Fruit fly (Drosophila melanogaster) whole organism, embryonic: Measurements from ENCODE around the gene mus301.
A peak's percentile ranks its signal among the peaks of the same experiment; 100 is the strongest.

ENCODE experiments used
- Atf-2 ChIP-seq: fragments of 200-800 bp; sonication (Bioruptor generic); optimal IDR thresholded peaks from 2 replicates; lab custom pipeline; 2016; ENCODE audit warnings: missing biosample characterization, missing genetic modification characterization
- Awh ChIP-seq: fragments of 200-800 bp; sonication (Bioruptor generic); IDR thresholded peaks from 2 replicates; pipeline ENCODE4, ENCODE4 v1.3.6; 2022; ENCODE audit warnings: missing biosample characterization, missing genetic modification characterization
- CG10267 ChIP-seq: fragments of 200-800 bp; sonication (Bioruptor generic); optimal IDR thresholded peaks from 2 replicates; lab custom pipeline; 2018; ENCODE audit warnings: missing biosample characterization, mild to moderate bottlenecking, missing genetic modification characterization, moderate library complexity
- CG10543 ChIP-seq: fragments of 200-800 bp; sonication (Bioruptor generic); optimal IDR thresholded peaks from 3 replicates; lab custom pipeline; 2017; ENCODE audit warnings: missing biosample characterization, mild to moderate bottlenecking, missing genetic modification characterization, moderate library complexity
- CG11504 ChIP-seq: fragments of 200-800 bp; sonication (Bioruptor generic); optimal IDR thresholded peaks from 3 replicates; lab custom pipeline; 2019; ENCODE audit warnings: missing biosample characterization, mild to moderate bottlenecking, missing genetic modification characterization, moderate library complexity
- CG14441 ChIP-seq: fragments of 200-800 bp; sonication (Bioruptor generic); IDR thresholded peaks from 2 replicates; pipeline ENCODE4 v1.3.6; 2022; ENCODE audit warnings: missing biosample characterization, missing genetic modification characterization
- CG14860 ChIP-seq: fragments of 200-800 bp; sonication (Bioruptor generic); IDR thresholded peaks from 3 replicates; pipeline ENCODE4 v1.3.6; 2022; ENCODE audit warnings: missing biosample characterization, missing genetic modification characterization; ENCODE audit not compliant: partially characterized antibody
- CG1647 ChIP-seq: fragments of 200-800 bp; sonication (Bioruptor generic); optimal IDR thresholded peaks from 3 replicates; lab custom pipeline; 2016; ENCODE audit warnings: missing biosample characterization, missing genetic modification characterization
- CG17328 ChIP-seq: fragments of 200-800 bp; sonication (Bioruptor generic); IDR thresholded peaks from 2 replicates; pipeline ENCODE4 v1.3.6; 2022; ENCODE audit warnings: missing biosample characterization, missing genetic modification characterization
- CG17612 ChIP-seq: fragments of 200-800 bp; sonication (Bioruptor generic); IDR thresholded peaks from 2 replicates; pipeline ENCODE4 v1.3.6; 2022; ENCODE audit warnings: missing biosample characterization, missing genetic modification characterization
- CG4617 ChIP-seq: fragments of 200-800 bp; sonication (Bioruptor generic); optimal IDR thresholded peaks from 3 replicates; lab custom pipeline; 2016; ENCODE audit warnings: missing biosample characterization, missing genetic modification characterization, borderline replicate concordance
- CG4707 ChIP-seq: fragments of 200-800 bp; sonication (Bioruptor generic); optimal IDR thresholded peaks from 2 replicates; lab custom pipeline; 2018; ENCODE audit warnings: missing biosample characterization, mild to moderate bottlenecking, missing genetic modification characterization, moderate library complexity
- CG6272 ChIP-seq: fragments of 200-800 bp; sonication (Bioruptor generic); IDR thresholded peaks from 2 replicates; pipeline ENCODE4 v1.3.6; 2022; ENCODE audit warnings: missing biosample characterization, missing genetic modification characterization
- CG6689 ChIP-seq: fragments of 200-800 bp; sonication (Bioruptor generic); IDR thresholded peaks from 2 replicates; pipeline ENCODE4 v1.3.6; 2022; ENCODE audit warnings: missing biosample characterization, missing genetic modification characterization
- CG7839 ChIP-seq: fragments of 200-800 bp; sonication (Bioruptor generic); optimal IDR thresholded peaks from 3 replicates; lab custom pipeline; 2018; ENCODE audit warnings: missing biosample characterization, mild to moderate bottlenecking, missing genetic modification characterization, moderate library complexity
- CG7987 ChIP-seq: fragments of 200-800 bp; sonication (Bioruptor generic); optimal IDR thresholded peaks from 2 replicates; lab custom pipeline; 2018; ENCODE audit warnings: missing biosample characterization, mild to moderate bottlenecking, missing genetic modification characterization, moderate library complexity
- CG9817 ChIP-seq: fragments of 200-800 bp; sonication (Bioruptor generic); optimal IDR thresholded peaks from 2 replicates; lab custom pipeline; 2018; ENCODE audit warnings: missing biosample characterization, mild to moderate bottlenecking, missing genetic modification characterization, moderate library complexity
- Doc3 ChIP-seq: fragments of 200-800 bp; sonication (Bioruptor generic); IDR thresholded peaks from 3 replicates; pipeline ENCODE4 v1.3.6; 2022; ENCODE audit warnings: missing biosample characterization, missing genetic modification characterization; ENCODE audit not compliant: partially characterized antibody
- Drgx ChIP-seq: fragments of 200-800 bp; sonication (Bioruptor generic); IDR thresholded peaks from 2 replicates; pipeline ENCODE4 v1.3.6; 2022; ENCODE audit warnings: missing biosample characterization, missing genetic modification characterization
- E2f1 ChIP-seq: fragments of 200-800 bp; sonication (Bioruptor generic); IDR thresholded peaks from 2 replicates; pipeline ENCODE4 v1.3.6; 2022; ENCODE audit warnings: missing biosample characterization, missing genetic modification characterization
- Gsc ChIP-seq: fragments of 200-800 bp; sonication (Bioruptor generic); IDR thresholded peaks from 2 replicates; pipeline ENCODE4 v1.3.6; 2022; ENCODE audit warnings: missing biosample characterization, missing genetic modification characterization
- Hr39 ChIP-seq: fragments of >200 bp; optimal IDR thresholded peaks from 2 replicates; lab custom pipeline; 2017
- Hr51 ChIP-seq, 2 experiments: fragments of 200-800 bp; sonication (Bioruptor generic); optimal IDR thresholded peaks; 2 replicates in 1 of 2; 3 replicates in 1 of 2; lab custom pipeline; 2016 to 2018; ENCODE audit warnings: missing biosample characterization in 2 of 2, missing genetic modification characterization in 2 of 2, mild to moderate bottlenecking in 1 of 2, moderate library complexity in 1 of 2
- Oaz ChIP-seq: fragments of 200-800 bp; sonication (Bioruptor generic); IDR thresholded peaks from 2 replicates; pipeline ENCODE4 v1.3.6; 2022; ENCODE audit warnings: missing biosample characterization, missing genetic modification characterization
- Pdp1 ChIP-seq, 2 experiments: fragments of 200-800 bp; sonication (Bioruptor generic); optimal IDR thresholded peaks; 3 replicates each; lab custom pipeline; 2016; ENCODE audit warnings: missing biosample characterization in 2 of 2, missing genetic modification characterization in 2 of 2, mild to moderate bottlenecking in 1 of 2, moderate library complexity in 1 of 2
- Ravus ChIP-seq: fragments of 200-800 bp; sonication (Bioruptor generic); IDR thresholded peaks from 2 replicates; pipeline ENCODE4 v1.3.6; 2022; ENCODE audit warnings: missing biosample characterization, missing genetic modification characterization
- Sox102F ChIP-seq: fragments of 200-800 bp; sonication (Bioruptor generic); optimal IDR thresholded peaks from 2 replicates; lab custom pipeline; 2018; ENCODE audit warnings: missing biosample characterization, mild to moderate bottlenecking, missing genetic modification characterization, moderate library complexity
- Taf1 ChIP-seq: fragments of 200-800 bp; sonication (Bioruptor generic); IDR thresholded peaks from 2 replicates; pipeline ENCODE4 v1.3.6; 2022; ENCODE audit warnings: missing biosample characterization, missing genetic modification characterization
- Vsx1 ChIP-seq: fragments of 200-800 bp; sonication (Bioruptor generic); optimal IDR thresholded peaks from 2 replicates; lab custom pipeline; 2017; ENCODE audit warnings: missing biosample characterization, mild to moderate bottlenecking, missing genetic modification characterization, missing genetic modification reagents
- abd-A ChIP-seq: fragments of 200-800 bp; sonication (Bioruptor generic); optimal IDR thresholded peaks from 3 replicates; lab custom pipeline; 2019; ENCODE audit warnings: missing biosample characterization, mild to moderate bottlenecking, missing genetic modification characterization, moderate library complexity
- ase ChIP-seq: fragments of 200-800 bp; sonication (Bioruptor generic); IDR thresholded peaks from 3 replicates; pipeline ENCODE4 v1.3.6; 2022; ENCODE audit warnings: missing biosample characterization, missing genetic modification characterization
- br ChIP-seq: fragments of >200 bp; optimal IDR thresholded peaks from 2 replicates; lab custom pipeline; 2017
- bsh ChIP-seq, 2 experiments: fragments of 200-800 bp; sonication (Bioruptor generic); optimal IDR thresholded peaks; 2 replicates each; lab custom pipeline; 2017 to 2018; ENCODE audit warnings: mild to moderate bottlenecking in 2 of 2, missing biosample characterization in 2 of 2, missing genetic modification characterization in 2 of 2, moderate library complexity in 1 of 2
- crc ChIP-seq: fragments of 200-800 bp; sonication (Bioruptor generic); optimal IDR thresholded peaks from 2 replicates; lab custom pipeline; 2016; ENCODE audit warnings: missing biosample characterization, missing genetic modification characterization
- dmrt99B ChIP-seq: fragments of 200-800 bp; sonication (Bioruptor generic); optimal IDR thresholded peaks from 2 replicates; lab custom pipeline; 2018; ENCODE audit warnings: missing biosample characterization, mild to moderate bottlenecking, missing genetic modification characterization, moderate library complexity
- emc ChIP-seq: fragments of 200-800 bp; sonication (Bioruptor generic); optimal IDR thresholded peaks from 2 replicates; lab custom pipeline; 2016; ENCODE audit warnings: missing biosample characterization, missing genetic modification characterization
- gsb-n ChIP-seq: fragments of 200-800 bp; sonication (Bioruptor generic); optimal IDR thresholded peaks from 3 replicates; lab custom pipeline; 2018; ENCODE audit warnings: missing biosample characterization, mild to moderate bottlenecking, missing genetic modification characterization
- jigr1 ChIP-seq: fragments of 200-800 bp; sonication (Bioruptor generic); IDR thresholded peaks from 3 replicates; pipeline ENCODE4 v1.3.6; 2022; ENCODE audit warnings: missing biosample characterization, missing genetic modification characterization
- luna ChIP-seq: fragments of 200-800 bp; sonication (Bioruptor generic); optimal IDR thresholded peaks from 2 replicates; lab custom pipeline; 2016; ENCODE audit warnings: missing biosample characterization, missing genetic modification characterization
- nom ChIP-seq: fragments of 200-800 bp; sonication (Bioruptor generic); optimal IDR thresholded peaks from 2 replicates; lab custom pipeline; 2017; ENCODE audit warnings: missing biosample characterization, missing genetic modification characterization, mild to moderate bottlenecking, moderate library complexity, missing genetic modification reagents
- oc ChIP-seq: fragments of 200-800 bp; sonication (Bioruptor generic); optimal IDR thresholded peaks from 2 replicates; lab custom pipeline; 2018; ENCODE audit warnings: missing biosample characterization, mild to moderate bottlenecking, missing genetic modification characterization, moderate library complexity
- peb ChIP-seq: fragments of 200-800 bp; sonication (Bioruptor generic); IDR thresholded peaks from 2 replicates; pipeline ENCODE4 v1.3.6; 2022; ENCODE audit warnings: missing biosample characterization, missing genetic modification characterization
- phol ChIP-seq: fragments of 200-800 bp; sonication (Bioruptor generic); optimal IDR thresholded peaks from 3 replicates; lab custom pipeline; 2018; ENCODE audit warnings: missing biosample characterization, mild to moderate bottlenecking, missing genetic modification characterization, moderate library complexity
- pros ChIP-seq: fragments of 200-800 bp; sonication (Bioruptor generic); optimal IDR thresholded peaks from 3 replicates; lab custom pipeline; 2019; ENCODE audit warnings: missing biosample characterization, mild to moderate bottlenecking, missing genetic modification characterization, moderate library complexity
- sens ChIP-seq: fragments of 200-800 bp; sonication (Bioruptor generic); peaks from one replicate; lab custom pipeline; 2016; ENCODE audit warnings: missing biosample characterization, missing genetic modification characterization
- sim ChIP-seq: fragments of 200-800 bp; sonication (Bioruptor generic); IDR thresholded peaks from 2 replicates; pipeline ENCODE4 v1.3.6; 2022; ENCODE audit warnings: missing biosample characterization, missing genetic modification characterization
- sqz ChIP-seq: fragments of 200-800 bp; sonication (Bioruptor generic); optimal IDR thresholded peaks from 3 replicates; lab custom pipeline; 2018; ENCODE audit warnings: missing biosample characterization, mild to moderate bottlenecking, missing genetic modification characterization
- vvl ChIP-seq: fragments of 200-800 bp; sonication (Bioruptor generic); IDR thresholded peaks from 2 replicates; pipeline ENCODE4 v1.3.6; 2022; ENCODE audit warnings: missing biosample characterization, missing genetic modification characterization
- wdn ChIP-seq: fragments of 200-800 bp; sonication (Bioruptor generic); IDR thresholded peaks from 2 replicates; pipeline ENCODE4 v1.3.6; 2022; ENCODE audit warnings: missing biosample characterization, missing genetic modification characterization

mus301 gene

dm6 chr3L:8154544-8154943 lies 16.9 kb downstream of the mus301 start:
- TF ChIP-seq Taf1 (GFP tag; lab: Robert Waterston, UW) (no peak), Atf-2 (GFP tag; lab: Kevin White, UChicago) (no peak), wdn (GFP tag; lab: Robert Waterston, UW) (no peak), Ravus (GFP tag; lab: Robert Waterston, UW) (no peak), Sox102F (no peak), CG6272 (GFP tag; lab: Robert Waterston, UW) (no peak), nom (GFP tag; lab: Kevin White, UChicago) (peak; percentile 62), CG17612 (GFP tag; lab: Robert Waterston, UW) (no peak)

DNA sequence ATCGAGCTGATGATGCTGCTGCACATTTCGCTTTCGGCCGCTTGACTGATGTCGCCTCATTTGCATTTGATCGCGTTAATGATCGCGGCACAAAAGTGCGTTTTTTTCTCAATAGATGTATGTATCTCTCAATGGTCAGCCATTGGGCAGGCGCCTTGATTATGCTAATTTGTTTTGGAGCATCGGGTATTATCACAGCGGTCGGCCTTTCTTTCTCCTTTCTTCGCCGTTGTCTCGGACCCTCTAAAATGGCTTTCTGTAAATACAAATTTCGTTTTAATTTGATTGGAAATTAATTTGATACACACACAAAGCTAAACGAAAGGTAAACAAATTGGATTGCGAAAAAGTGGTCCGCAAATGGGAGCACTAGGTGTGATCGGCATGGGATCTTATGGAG lies 17.7 kb downstream of the mus301 start:
- TF ChIP-seq CG4707 (GFP tag; lab: Kevin White, UChicago) (no peak), gsb-n (tag; lab: Kevin White, UChicago) (peak; percentile 7), vvl (GFP tag; lab: Robert Waterston, UW) (peak; percentile 79; the same call in 1 of the 2 replicates), Vsx1 (GFP tag; lab: Kevin White, UChicago) (peak; percentile 8), Awh (GFP tag; lab: Robert Waterston, UW) (0 out of 2 replicates have a peak, but pooled peaks have one; percentile 5), ase (GFP tag; lab: Robert Waterston, UW) (no peak), emc (GFP tag; lab: Kevin White, UChicago) (no peak), CG10543 (GFP tag; lab: Kevin White, UChicago) (no peak), sqz (GFP tag; lab: Kevin White, UChicago) (peak; percentile 27), oc (tag; lab: Kevin White, UChicago) (peak; percentile 79), abd-A (peak; percentile 59), Pdp1 (GFP tag; optimal IDR thresholded peaks at IDR 0.05; lab: Kevin White, UChicago) (peak in 1 of 2 experiments; percentile 44)

dm6 chr3L:8156199-8156598 lies 18.6 kb downstream of the mus301 start:
- TF ChIP-seq CG11504 (tag; lab: Kevin White, UChicago) (peak; percentile 12), CG7987 (no peak), CG7839 (tag; lab: Kevin White, UChicago) (no peak), CG17328 (GFP tag; lab: Robert Waterston, UW) (no peak), jigr1 (GFP tag; lab: Robert Waterston, UW) (no peak), Oaz (no peak), pros (GFP tag; lab: Kevin White, UChicago) (no peak), peb (GFP tag; lab: Robert Waterston, UW) (no peak), Hr39 (lab: Kevin White, UChicago) (no peak), Gsc (no peak), CG1647 (GFP tag; lab: Kevin White, UChicago) (no peak), crc (no peak), CG9817 (tag; lab: Kevin White, UChicago) (no peak), dmrt99B (peak; percentile 29), sim (GFP tag; lab: Robert Waterston, UW) (no peak), CG6689 (GFP tag; lab: Robert Waterston, UW) (no peak), br (lab: Kevin White, UChicago) (no peak), CG10267 (no peak), CG14441 (peak; percentile 48; the same call in 1 of the 2 replicates), sens (GFP tag; lab: Kevin White, UChicago) (peak; percentile 57), Doc3 (GFP tag; lab: Robert Waterston, UW) (no peak), luna (GFP tag; lab: Kevin White, UChicago) (no peak), E2f1 (GFP tag; lab: Robert Waterston, UW) (no peak), CG4617 (no peak), Hr51 (GFP tag; optimal IDR thresholded peaks at IDR 0.05; lab: Kevin White, UChicago) (peak in 1 of 2 experiments; percentile 22), phol (tag; lab: Kevin White, UChicago) (no peak), emc (GFP tag; lab: Kevin White, UChicago) (no peak), Drgx (peak; percentile 41; the same call in 1 of the 2 replicates), bsh (GFP tag; optimal IDR thresholded peaks at IDR 0.05; lab: Kevin White, UChicago) (no peak), CG14860 (GFP tag; lab: Robert Waterston, UW) (no peak), Vsx1 (GFP tag; lab: Kevin White, UChicago) (no peak)
